Fruit fly (Drosophila melanogaster) ovary, adult (tissue): ENCODE data around the gene CG15283.

Experiments used
- CG17801 ChIP-seq: fragments of 200-800 bp; optimal IDR thresholded peaks from 2 replicates; lab custom pipeline; 2019; ENCODE audit warnings: missing biosample characterization, mild to moderate bottlenecking, missing genetic modification characterization, moderate library complexity; ENCODE audit not compliant: partially characterized antibody

The CG15283 gene

dm6 chr2L:14456841-14457240 lies 6.1 kb upstream of the CG15283 start:
- no peak for TF ChIP-seq CG17801 (GFP tag; lab: Kevin White, UChicago)

dm6 chr2L:14456268-14456667 lies 5.5 kb upstream of the CG15283 start:
- no peak for TF ChIP-seq CG17801 (GFP tag; lab: Kevin White, UChicago)

dm6 chr2L:14455131-14455530 lies 4.4 kb upstream of the CG15283 start:
- no peak for TF ChIP-seq CG17801 (GFP tag; lab: Kevin White, UChicago)

- TF ChIP-seq CG17801 (GFP tag; lab: Kevin White, UChicago) = no peak
Observed at dm6 chr2L:14454247-14454646, 3.5 kb upstream of the CG15283 start.

dm6 chr2L:14452920-14453791 lies 2.4 kb upstream of the CG15283 start:
- no peak for TF ChIP-seq CG17801 (GFP tag; lab: Kevin White, UChicago)

dm6 chr2L:14451286-14451685 lies 564 bp upstream of the CG15283 start:
- no peak for TF ChIP-seq CG17801 (GFP tag; lab: Kevin White, UChicago)

dm6 chr2L:14449886-14450548 lies 705 bp downstream of the CG15283 start:
- TF ChIP-seq CG17801 (GFP tag; lab: Kevin White, UChicago) = no peak

dm6 chr2L:14448784-14449183 lies 1.9 kb downstream of the CG15283 start:
- no peak for TF ChIP-seq CG17801 (GFP tag; lab: Kevin White, UChicago)

- no peak for TF ChIP-seq CG17801 (GFP tag; lab: Kevin White, UChicago)
Observed at dm6 chr2L:14447558-14447957, 3.2 kb downstream of the CG15283 start.

- TF ChIP-seq CG17801 (GFP tag; lab: Kevin White, UChicago) = no peak
Observed at dm6 chr2L:14445588-14446484, 4.9 kb downstream of the CG15283 start.

dm6 chr2L:14444834-14445233 lies 5.9 kb downstream of the CG15283 start:
- TF ChIP-seq CG17801 (GFP tag; lab: Kevin White, UChicago) = no peak

dm6 chr2L:14443667-14444285 lies 6.9 kb downstream of the CG15283 start:
- TF ChIP-seq CG17801 (GFP tag; lab: Kevin White, UChicago) = no peak

- no peak for TF ChIP-seq CG17801 (GFP tag; lab: Kevin White, UChicago)
Observed at dm6 chr2L:14442144-14443038, 8.3 kb downstream of the CG15283 start.
